Worm (Caenorhabditis elegans) whole organism, L4 larva: ENCODE data around the gene anoh-1.

Experiments
- F10B5.3 ChIP-seq: sonication (generic microtip); optimal IDR thresholded peaks from 2 replicates; lab custom pipeline; 2016; ENCODE audit warnings: mild to moderate bottlenecking, missing genetic modification characterization, missing compliant biosample characterization
- F26F4.8 ChIP-seq: fragments of 200-800 bp; sonication (Bioruptor generic); conservative IDR thresholded peaks from 2 replicates; pipeline ENCODE4 v1.3.6; 2022; ENCODE audit warnings: missing genetic modification characterization, missing compliant biosample characterization
- F44E2.7 ChIP-seq: fragments of 200-800 bp; sonication (Bioruptor generic); IDR thresholded peaks from 2 replicates; pipeline ENCODE4 v2.1.2; 2022; ENCODE audit warnings: missing genetic modification characterization, missing compliant biosample characterization
- T20F7.1 ChIP-seq: fragments of 200-800 bp; sonication (Bioruptor generic); optimal IDR thresholded peaks from 2 replicates; lab custom pipeline; 2018; ENCODE audit warnings: mild to moderate bottlenecking, missing genetic modification characterization, missing compliant biosample characterization
- T26A8.4 ChIP-seq: fragments of 200-800 bp; sonication (Bioruptor generic); IDR thresholded peaks from 2 replicates; pipeline ENCODE4 v1.3.6; 2022; ENCODE audit warnings: missing genetic modification characterization, missing compliant biosample characterization
- Y105C5A.15 ChIP-seq: fragments of 200-800 bp; sonication (Bioruptor generic); IDR thresholded peaks from 2 replicates; pipeline ENCODE4 v1.3.6; 2022; ENCODE audit warnings: missing genetic modification characterization, missing compliant biosample characterization
- Y48G9A.11 ChIP-seq: fragments of 200-800 bp; sonication (Bioruptor generic); IDR thresholded peaks from 2 replicates; pipeline ENCODE4 v1.3.6; 2022; ENCODE audit warnings: missing genetic modification reagents, missing genetic modification characterization, missing compliant biosample characterization
- Y75B8A.6 ChIP-seq: fragments of 200-800 bp; sonication (Bioruptor generic); IDR thresholded peaks from 2 replicates; pipeline ENCODE4 v1.3.6; 2022; ENCODE audit warnings: missing genetic modification reagents, missing genetic modification characterization, missing compliant biosample characterization
- ZK337.2 ChIP-seq: fragments of 200-800 bp; sonication (Bioruptor generic); IDR thresholded peaks from 2 replicates; pipeline ENCODE4 v1.3.6; 2022; ENCODE audit warnings: missing genetic modification reagents, missing genetic modification characterization, missing compliant biosample characterization
- ctbp-1 ChIP-seq: fragments of 200-800 bp; sonication (Bioruptor generic); IDR thresholded peaks from 2 replicates; pipeline ENCODE4 v1.3.6; 2022; ENCODE audit warnings: missing genetic modification reagents, missing genetic modification characterization, missing compliant biosample characterization
- daf-16 ChIP-seq, 3 experiments: sonication (generic microtip); optimal IDR thresholded peaks; 2 replicates each; lab custom pipeline; 2016 to 2017; ENCODE audit warnings: missing genetic modification characterization in 3 of 3, missing genetic modification reagents in 3 of 3, mild to moderate bottlenecking in 2 of 3, missing compliant biosample characterization in 2 of 3, missing biosample characterization in 1 of 3, moderate library complexity in 1 of 3
- daf-19 ChIP-seq: fragments of 200-800 bp; sonication (Bioruptor generic); conservative IDR thresholded peaks from 2 replicates; pipeline ENCODE4 v1.3.6; 2022; ENCODE audit warnings: missing genetic modification characterization, missing compliant biosample characterization
- dmd-6 ChIP-seq: fragments of 200-800 bp; sonication (Bioruptor generic); IDR thresholded peaks from 2 replicates; pipeline ENCODE4 v1.3.6; 2022; ENCODE audit warnings: missing genetic modification reagents, missing genetic modification characterization, missing compliant biosample characterization
- dmd-9 ChIP-seq: fragments of 200-800 bp; sonication (Bioruptor generic); IDR thresholded peaks from 2 replicates; pipeline ENCODE4 v1.3.6; 2022; ENCODE audit warnings: missing genetic modification reagents, missing genetic modification characterization, missing compliant biosample characterization
- dpl-1 ChIP-seq: fragments of 150-350 bp; optimal IDR thresholded peaks from 2 replicates; lab custom pipeline; 2014; ENCODE audit warnings: missing biosample characterization, missing genetic modification reagents, missing genetic modification characterization
- duxl-1 ChIP-seq: sonication (generic microtip); optimal IDR thresholded peaks from 2 replicates; lab custom pipeline; 2016; ENCODE audit warnings: mild to moderate bottlenecking, missing genetic modification characterization, moderate library complexity, missing compliant biosample characterization; ENCODE audit not compliant: poor library complexity
- dve-1 ChIP-seq: sonication (generic microtip); optimal IDR thresholded peaks from 2 replicates; lab custom pipeline; 2017; ENCODE audit warnings: antibody characterized with exemption, mild to moderate bottlenecking, missing genetic modification characterization, missing compliant biosample characterization; ENCODE audit not compliant: insufficient read depth
- egl-27 ChIP-seq: sonication (generic microtip); optimal IDR thresholded peaks from 3 replicates; lab custom pipeline; 2017; ENCODE audit warnings: missing biosample characterization, missing genetic modification reagents, missing genetic modification characterization
- egl-43 ChIP-seq: fragments of 200-800 bp; sonication (Bioruptor generic); IDR thresholded peaks from 2 replicates; pipeline ENCODE4 v1.3.6; 2022; ENCODE audit warnings: missing genetic modification reagents, missing genetic modification characterization, missing compliant biosample characterization
- fos-1 ChIP-seq: fragments of 150-350 bp; optimal IDR thresholded peaks from 2 replicates; lab custom pipeline; 2014; ENCODE audit warnings: missing biosample characterization, missing genetic modification characterization
- hif-1 ChIP-seq, 2 experiments: sonication (generic microtip); optimal IDR thresholded peaks; 2 replicates each; lab custom pipeline; 2016 to 2017; ENCODE audit warnings: missing compliant biosample characterization in 2 of 2, missing genetic modification characterization in 2 of 2, missing genetic modification reagents in 2 of 2, missing genotype in 2 of 2, mild to moderate bottlenecking in 1 of 2
- hlh-11 ChIP-seq: fragments of 200-800 bp; sonication (Bioruptor generic); optimal IDR thresholded peaks from 2 replicates; lab custom pipeline; 2018; ENCODE audit warnings: mild to moderate bottlenecking, missing genetic modification characterization, missing compliant biosample characterization
- lim-7 ChIP-seq: fragments of 200-800 bp; sonication (Bioruptor generic); IDR thresholded peaks from 2 replicates; pipeline ENCODE4 v1.3.6; 2022; ENCODE audit warnings: missing genetic modification characterization, missing compliant biosample characterization
- lin-15B ChIP-seq: fragments of 150-350 bp; sonication (generic microtip); optimal IDR thresholded peaks from 3 replicates; lab custom pipeline; 2014; ENCODE audit warnings: missing biosample characterization, missing genetic modification characterization
- lir-3 ChIP-seq: sonication (generic microtip); optimal IDR thresholded peaks from 2 replicates; lab custom pipeline; 2016; ENCODE audit warnings: mild to moderate bottlenecking, missing genetic modification characterization, missing compliant biosample characterization
- lsy-2 ChIP-seq, 2 experiments: fragments of 150-350 bp in 1 of 2; sonication (generic microtip) in 1 of 2; optimal IDR thresholded peaks; 2 replicates each; lab custom pipeline; 2014 to 2017; ENCODE audit warnings: missing biosample characterization in 2 of 2, missing genetic modification characterization in 2 of 2
- mep-1 ChIP-seq: fragments of 150-350 bp; sonication (generic microtip); optimal IDR thresholded peaks from 3 replicates; lab custom pipeline; 2014; ENCODE audit warnings: missing biosample characterization, missing genetic modification characterization
- mxl-3 ChIP-seq: fragments of 200-800 bp; sonication (Bioruptor generic); optimal IDR thresholded peaks from 2 replicates; lab custom pipeline; 2018; ENCODE audit warnings: mild to moderate bottlenecking, missing genetic modification characterization, missing compliant biosample characterization
- nhr-111 ChIP-seq: fragments of 200-800 bp; sonication (Bioruptor generic); optimal IDR thresholded peaks from 2 replicates; lab custom pipeline; 2018; ENCODE audit warnings: mild to moderate bottlenecking, missing genetic modification characterization, missing compliant biosample characterization
- nhr-28 ChIP-seq: fragments of 150-350 bp; optimal IDR thresholded peaks from 2 replicates; lab custom pipeline; 2014; ENCODE audit warnings: missing biosample characterization, missing genetic modification characterization
- nhr-41 ChIP-seq: fragments of 200-800 bp; sonication (Bioruptor generic); IDR thresholded peaks from 2 replicates; pipeline ENCODE4 v1.3.6; 2022; ENCODE audit warnings: missing genetic modification reagents, missing genetic modification characterization, missing compliant biosample characterization
- nhr-48 ChIP-seq: sonication (generic microtip); optimal IDR thresholded peaks from 2 replicates; lab custom pipeline; 2016; ENCODE audit warnings: mild to moderate bottlenecking, missing genetic modification characterization, missing compliant biosample characterization
- nhr-6 ChIP-seq: fragments of 150-350 bp; optimal IDR thresholded peaks from 2 replicates; lab custom pipeline; 2014; ENCODE audit warnings: missing biosample characterization, missing genetic modification characterization
- nhr-77 ChIP-seq: fragments of 150-350 bp; optimal IDR thresholded peaks from 2 replicates; lab custom pipeline; 2014; ENCODE audit warnings: missing biosample characterization, missing genetic modification characterization
- pqm-1 ChIP-seq: sonication (generic microtip); optimal IDR thresholded peaks from 2 replicates; lab custom pipeline; 2017; ENCODE audit warnings: missing biosample characterization, missing genetic modification characterization
- rbr-2 ChIP-seq: sonication (generic microtip); optimal IDR thresholded peaks from 2 replicates; lab custom pipeline; 2016; ENCODE audit warnings: missing genotype, missing genetic modification characterization, missing compliant biosample characterization
- sdz-12 ChIP-seq: fragments of 200-800 bp; sonication (Bioruptor generic); optimal IDR thresholded peaks from 2 replicates; lab custom pipeline; 2018; ENCODE audit warnings: mild to moderate bottlenecking, missing genetic modification characterization, missing compliant biosample characterization
- skn-1 ChIP-seq: fragments of 150-350 bp; optimal IDR thresholded peaks from 2 replicates; lab custom pipeline; 2014; ENCODE audit warnings: missing biosample characterization, missing genetic modification characterization
- snpc-1.2 ChIP-seq: fragments of 200-800 bp; sonication (Bioruptor generic); IDR thresholded peaks from 2 replicates; pipeline ENCODE4 v1.3.6; 2022; ENCODE audit warnings: missing genetic modification reagents, missing genetic modification characterization, missing compliant biosample characterization
- tag-97 ChIP-seq: fragments of 200-800 bp; sonication (Bioruptor generic); IDR thresholded peaks from 2 replicates; pipeline ENCODE4 v1.3.6; 2022; ENCODE audit warnings: missing genetic modification characterization, missing compliant biosample characterization
- tra-1 ChIP-seq: fragments of 200-800 bp; sonication (Bioruptor generic); IDR thresholded peaks from 2 replicates; pipeline ENCODE4 v1.3.6; 2022; ENCODE audit warnings: missing genetic modification reagents, missing genetic modification characterization, missing compliant biosample characterization
- unc-39 ChIP-seq: sonication (generic microtip); optimal IDR thresholded peaks from 2 replicates; lab custom pipeline; 2017; ENCODE audit warnings: missing biosample characterization, missing genetic modification characterization
- unc-62 ChIP-seq, 3 experiments: fragments of 150-350 bp in 1 of 3; sonication (generic microtip); optimal IDR thresholded peaks in 2 of 3; peaks in 1 of 3; 1 replicate in 1 of 3; 2 replicates in 2 of 3; lab custom pipeline; 2014 to 2017; ENCODE audit warnings: missing biosample characterization in 3 of 3, missing genetic modification characterization in 3 of 3, missing genetic modification reagents in 3 of 3, missing genotype in 1 of 3
- zfp-2 ChIP-seq: sonication (generic microtip); optimal IDR thresholded peaks from 2 replicates; lab custom pipeline; 2016; ENCODE audit warnings: mild to moderate bottlenecking, missing genetic modification characterization, missing compliant biosample characterization
- zfp-3 ChIP-seq: fragments of 200-800 bp; sonication (Bioruptor generic); conservative IDR thresholded peaks from 2 replicates; pipeline ENCODE4 v1.3.6; 2022; ENCODE audit warnings: missing genetic modification reagents, missing genetic modification characterization, missing compliant biosample characterization
- zip-11 ChIP-seq: fragments of 200-800 bp; sonication (Bioruptor generic); IDR thresholded peaks from 2 replicates; pipeline ENCODE4 v1.3.6; 2022; ENCODE audit warnings: missing genetic modification characterization, missing compliant biosample characterization
- zip-2 ChIP-seq: fragments of 150-350 bp; optimal IDR thresholded peaks from 2 replicates; lab custom pipeline; 2014; ENCODE audit warnings: missing biosample characterization, missing genetic modification characterization

The anoh-1 gene

DNA sequence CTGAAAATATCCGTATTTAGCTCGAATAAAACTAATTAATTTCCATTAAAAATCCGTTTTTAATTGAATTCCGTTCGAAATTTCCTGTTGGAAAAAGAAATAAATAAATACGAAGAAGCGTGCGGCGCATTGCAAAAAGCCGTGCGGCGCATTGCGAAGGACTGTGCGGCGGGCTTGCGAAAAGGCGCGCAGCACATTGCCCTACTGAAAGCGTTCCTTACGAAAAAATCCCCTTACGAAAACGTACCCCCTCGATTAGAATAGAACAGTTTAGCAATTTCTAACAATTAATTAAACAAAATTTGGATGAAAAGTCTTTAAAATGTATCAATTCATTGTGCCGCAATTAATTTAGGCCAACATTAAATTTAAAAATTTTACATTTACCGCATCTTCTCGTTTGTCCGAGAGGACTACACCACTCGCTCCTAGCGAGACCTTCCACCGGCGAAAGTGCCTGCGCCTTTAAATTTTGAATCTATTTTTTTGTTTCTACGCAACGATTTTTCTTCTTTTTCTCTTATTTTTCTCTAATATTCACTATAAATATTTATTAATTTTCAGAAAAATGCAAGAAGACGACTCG, 50.0 kb downstream of the anoh-1 start, which contains the start of gene npp-18 (continued):
- TF ChIP-seq lsy-2 (tag; optimal IDR thresholded peaks at IDR 0.05; lab: Kevin White, UChicago) (peak in 1 of 2 experiments; percentile 86), rbr-2 (peak; percentile 61), F10B5.3 (tag; lab: Kevin White, UChicago) (peak; percentile 43), tra-1 (peak; percentile 71; the same call in 1 of the 2 replicates)

DNA sequence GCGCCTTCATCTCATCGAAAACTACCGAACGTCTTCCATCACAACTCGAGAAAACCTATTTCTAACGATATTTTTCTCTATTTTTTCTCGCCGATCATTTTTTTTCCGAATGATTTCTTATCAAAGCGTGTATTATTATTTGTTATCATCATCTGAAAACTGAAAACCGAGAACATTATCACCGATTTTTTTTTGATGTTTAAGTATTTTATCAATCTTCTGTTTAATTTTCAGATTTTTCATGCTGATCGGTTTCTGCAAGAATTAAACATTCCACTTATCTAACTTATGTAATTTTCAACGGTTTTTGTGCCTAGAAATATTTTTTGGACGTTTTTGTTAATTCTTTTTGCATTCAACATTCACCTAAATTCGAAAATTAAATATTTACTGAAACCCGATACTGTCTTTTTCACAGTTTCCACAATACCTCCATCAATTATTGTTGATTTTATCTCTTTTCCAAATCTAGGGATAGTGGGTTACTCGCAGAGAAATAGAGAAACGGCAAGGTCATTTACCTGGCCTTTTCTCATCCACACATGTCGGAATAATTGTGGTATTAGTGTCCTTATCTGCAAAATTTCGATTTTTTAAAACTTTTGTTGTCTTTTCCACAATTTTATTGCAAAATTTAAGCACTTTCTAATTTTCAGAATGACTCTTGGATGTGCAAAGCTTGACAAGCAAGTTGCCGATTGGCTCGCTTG, 52.5 kb downstream of the anoh-1 start, which contains the start of gene pgm-2:
Gene pgm-2 (plus strand): TSS at position 657 of the 710 bp plus-strand sequence.
- TF ChIP-seq Y48G9A.11 (GFP tag; lab: Robert Waterston, UW) (no peak), unc-62 (GFP tag; optimal IDR thresholded peaks at IDR 0.05 in 1 of 2; lab: Kevin White, UChicago) (no peak), unc-62 (tag; optimal IDR thresholded peaks at IDR 0.05; lab: Kevin White, UChicago) (no peak), nhr-111 (GFP tag; lab: Kevin White, UChicago) (no peak), egl-43 (GFP tag; lab: Robert Waterston, UW) (no peak), zfp-3 (no peak), F26F4.8 (GFP tag; lab: Robert Waterston, UW) (no peak), Y75B8A.6 (no peak), lir-3 (tag; lab: Kevin White, UChicago) (no peak), snpc-1.2 (no peak), zfp-2 (tag; lab: Kevin White, UChicago) (no peak), skn-1 (no peak), lsy-2 (tag; optimal IDR thresholded peaks at IDR 0.05; lab: Kevin White, UChicago) (no peak), nhr-48 (tag; lab: Kevin White, UChicago) (no peak), nhr-41 (GFP tag; lab: Robert Waterston, UW) (no peak), zip-2 (tag; lab: Kevin White, UChicago) (no peak), T26A8.4 (GFP tag; lab: Robert Waterston, UW) (no peak), tag-97 (GFP tag; lab: Robert Waterston, UW) (no peak), dmd-9 (GFP tag; lab: Robert Waterston, UW) (no peak), lin-15B (no peak), ZK337.2 (GFP tag; lab: Robert Waterston, UW) (no peak), mxl-3 (GFP tag; lab: Kevin White, UChicago) (peak; percentile 8), nhr-77 (no peak), lim-7 (GFP tag; lab: Robert Waterston, UW) (no peak), T20F7.1 (no peak), dpl-1 (GFP tag; lab: Kevin White, UChicago) (no peak), hif-1 (tag; optimal IDR thresholded peaks at IDR 0.05; lab: Kevin White, UChicago) (no peak), egl-27 (tag; lab: Kevin White, UChicago) (no peak), daf-19 (GFP tag; lab: Robert Waterston, UW) (no peak), dve-1 (tag; lab: Kevin White, UChicago) (peak; percentile 38), hlh-11 (tag; lab: Kevin White, UChicago) (peak; percentile 7), F44E2.7 (no peak), Y105C5A.15 (GFP tag; lab: Robert Waterston, UW) (no peak), ctbp-1 (GFP tag; lab: Robert Waterston, UW) (no peak), nhr-28 (tag; lab: Kevin White, UChicago) (peak; percentile 6), sdz-12 (GFP tag; lab: Kevin White, UChicago) (no peak), daf-16 (GFP tag; optimal IDR thresholded peaks at IDR 0.05; lab: Kevin White, UChicago) (no peak), daf-16 (tag; optimal IDR thresholded peaks at IDR 0.05; lab: Kevin White, UChicago) (peak; percentile 34), zip-11 (GFP tag; lab: Robert Waterston, UW) (no peak), nhr-6 (tag; lab: Kevin White, UChicago) (no peak), mep-1 (peak; percentile 17), unc-39 (tag; lab: Kevin White, UChicago) (no peak), pqm-1 (peak; percentile 23), dmd-6 (GFP tag; lab: Robert Waterston, UW) (no peak; the same call in 1 of the 2 replicates), duxl-1 (tag; lab: Kevin White, UChicago) (no peak), fos-1 (tag; lab: Kevin White, UChicago) (no peak)
